Worm (Caenorhabditis elegans) whole organism, L2 larva: ENCODE results near the gene C31B8.7.

Experiments used
- C34F6.9 ChIP-seq: fragments of 150-350 bp; optimal IDR thresholded peaks from 2 replicates; lab custom pipeline; 2014; ENCODE audit warnings: missing biosample characterization, missing genetic modification characterization
- R02D3.7 ChIP-seq: fragments of 150-350 bp; optimal IDR thresholded peaks from 2 replicates; lab custom pipeline; 2014; ENCODE audit warnings: missing biosample characterization, missing genetic modification characterization
- Y55F3AM.14 ChIP-seq: fragments of 200-800 bp; sonication (Bioruptor generic); optimal IDR thresholded peaks from 2 replicates; lab custom pipeline; 2018; ENCODE audit warnings: mild to moderate bottlenecking, missing genetic modification characterization, missing compliant biosample characterization
- ZK546.5 ChIP-seq: sonication (generic microtip); optimal IDR thresholded peaks from 2 replicates; lab custom pipeline; 2017; ENCODE audit warnings: missing biosample characterization, missing genetic modification characterization
- alr-1 ChIP-seq: fragments of 150-350 bp; optimal IDR thresholded peaks from 2 replicates; lab custom pipeline; 2014; ENCODE audit warnings: missing biosample characterization, missing genetic modification characterization
- ama-1 ChIP-seq: fragments of 150-350 bp; optimal IDR thresholded peaks from 2 replicates; lab custom pipeline; 2018; ENCODE audit warnings: inconsistent platforms
- blmp-1 ChIP-seq: sonication (generic microtip); optimal IDR thresholded peaks from 2 replicates; lab custom pipeline; 2017; ENCODE audit warnings: missing genetic modification characterization, mild to moderate bottlenecking, missing compliant biosample characterization, antibody characterized with exemption, moderate library complexity; ENCODE audit not compliant: insufficient read depth
- ceh-16 ChIP-seq: fragments of 150-350 bp; optimal IDR thresholded peaks from 2 replicates; lab custom pipeline; 2014; ENCODE audit warnings: missing biosample characterization, missing genetic modification characterization
- dmd-4 ChIP-seq: sonication (generic microtip); optimal IDR thresholded peaks from 2 replicates; lab custom pipeline; 2017; ENCODE audit warnings: missing biosample characterization, missing genetic modification characterization
- egl-27 ChIP-seq: sonication (generic microtip); optimal IDR thresholded peaks from 3 replicates; lab custom pipeline; 2017; ENCODE audit warnings: missing biosample characterization, missing genetic modification reagents, missing genetic modification characterization
- elt-3 ChIP-seq: sonication (generic microtip); optimal IDR thresholded peaks from 2 replicates; lab custom pipeline; 2017; ENCODE audit warnings: missing biosample characterization, missing genetic modification characterization
- fos-1 ChIP-seq: fragments of 150-350 bp; optimal IDR thresholded peaks from 2 replicates; lab custom pipeline; 2014; ENCODE audit warnings: missing biosample characterization, missing genetic modification characterization
- lin-11 ChIP-seq: fragments of 150-350 bp; sonication (generic microtip); optimal IDR thresholded peaks from 2 replicates; lab custom pipeline; 2014; ENCODE audit warnings: missing biosample characterization, missing genetic modification characterization, inconsistent platforms, mixed read lengths
- lin-39 ChIP-seq: fragments of 150-350 bp; optimal IDR thresholded peaks from 2 replicates; lab custom pipeline; 2014; ENCODE audit warnings: missing biosample characterization, missing genetic modification reagents, missing genetic modification characterization
- lsy-2 ChIP-seq, 2 experiments: fragments of 150-350 bp in 1 of 2; sonication (generic microtip) in 1 of 2; optimal IDR thresholded peaks; 2 replicates each; lab custom pipeline; 2014 to 2017; ENCODE audit warnings: missing biosample characterization in 2 of 2, missing genetic modification characterization in 2 of 2
- mab-5 ChIP-seq: fragments of 150-350 bp; optimal IDR thresholded peaks from 2 replicates; lab custom pipeline; 2014; ENCODE audit warnings: missing biosample characterization, missing genetic modification characterization
- mbf-1 ChIP-seq: sonication (generic microtip); optimal IDR thresholded peaks from 2 replicates; lab custom pipeline; 2017; ENCODE audit warnings: missing biosample characterization, missing genetic modification characterization
- mdl-1 ChIP-seq, 2 experiments: fragments of 150-350 bp in 1 of 2; sonication (generic microtip) in 1 of 2; optimal IDR thresholded peaks; 2 replicates each; lab custom pipeline; 2017; ENCODE audit warnings: missing biosample characterization in 2 of 2, missing genetic modification characterization in 2 of 2
- nhr-11 ChIP-seq: fragments of 150-350 bp; optimal IDR thresholded peaks from 2 replicates; lab custom pipeline; 2014; ENCODE audit warnings: missing biosample characterization, missing genetic modification characterization
- nhr-12 ChIP-seq: fragments of 150-350 bp; optimal IDR thresholded peaks from 2 replicates; lab custom pipeline; 2014; ENCODE audit warnings: missing biosample characterization, missing genetic modification characterization
- nhr-129 ChIP-seq: fragments of 150-350 bp; optimal IDR thresholded peaks from 2 replicates; lab custom pipeline; 2014; ENCODE audit warnings: missing biosample characterization, missing genetic modification characterization
- nhr-21 ChIP-seq: fragments of 150-350 bp; optimal IDR thresholded peaks from 2 replicates; lab custom pipeline; 2014; ENCODE audit warnings: missing biosample characterization, missing genetic modification characterization
- nhr-23 ChIP-seq: fragments of 150-350 bp; optimal IDR thresholded peaks from 2 replicates; lab custom pipeline; 2014; ENCODE audit warnings: missing biosample characterization, missing genetic modification reagents, missing genetic modification characterization
- nhr-25 ChIP-seq: fragments of 150-350 bp; sonication (generic microtip); optimal IDR thresholded peaks from 3 replicates; lab custom pipeline; 2014; ENCODE audit warnings: missing biosample characterization, missing genetic modification characterization
- nhr-6 ChIP-seq: fragments of 150-350 bp; optimal IDR thresholded peaks from 2 replicates; lab custom pipeline; 2014; ENCODE audit warnings: missing biosample characterization, missing genetic modification characterization
- nhr-77 ChIP-seq: fragments of 150-350 bp; optimal IDR thresholded peaks from 2 replicates; lab custom pipeline; 2014; ENCODE audit warnings: missing biosample characterization, missing genetic modification characterization
- skn-1 ChIP-seq: sonication (generic microtip); optimal IDR thresholded peaks from 2 replicates; lab custom pipeline; 2017; ENCODE audit warnings: missing biosample characterization, missing genetic modification characterization
- sma-3 ChIP-seq: sonication (generic microtip); optimal IDR thresholded peaks from 2 replicates; lab custom pipeline; 2016; ENCODE audit warnings: missing genetic modification reagents, missing genetic modification characterization, missing compliant biosample characterization
- snpc-4 ChIP-seq: fragments of 150-350 bp; optimal IDR thresholded peaks from 2 replicates; lab custom pipeline; 2014; ENCODE audit warnings: missing biosample characterization, missing genetic modification characterization
- unc-39 ChIP-seq: fragments of 150-350 bp; optimal IDR thresholded peaks from 2 replicates; lab custom pipeline; 2014; ENCODE audit warnings: missing biosample characterization, missing genetic modification characterization
- unc-55 ChIP-seq: fragments of 150-350 bp; sonication (generic microtip); optimal IDR thresholded peaks from 3 replicates; lab custom pipeline; 2014; ENCODE audit warnings: missing biosample characterization, missing genetic modification reagents, missing genetic modification characterization
- unc-62 ChIP-seq: fragments of 150-350 bp; optimal IDR thresholded peaks from 2 replicates; lab custom pipeline; 2014; ENCODE audit warnings: missing biosample characterization, missing genetic modification reagents, missing genetic modification characterization
- zag-1 ChIP-seq: fragments of 150-350 bp; optimal IDR thresholded peaks from 2 replicates; lab custom pipeline; 2014; ENCODE audit warnings: missing biosample characterization, missing genetic modification characterization
- ztf-1 ChIP-seq: fragments of 200-800 bp; sonication (Bioruptor generic); conservative IDR thresholded peaks from 2 replicates; pipeline ENCODE4 v1.3.6; 2022; ENCODE audit warnings: missing genetic modification characterization, missing compliant biosample characterization
- ztf-11 ChIP-seq: sonication (generic microtip); optimal IDR thresholded peaks from 2 replicates; lab custom pipeline; 2017; ENCODE audit warnings: missing biosample characterization, missing genetic modification characterization
- ztf-4 ChIP-seq: fragments of 150-350 bp; optimal IDR thresholded peaks from 2 replicates; lab custom pipeline; 2014; ENCODE audit warnings: missing biosample characterization, missing genetic modification characterization

The C31B8.7 gene

DNA sequence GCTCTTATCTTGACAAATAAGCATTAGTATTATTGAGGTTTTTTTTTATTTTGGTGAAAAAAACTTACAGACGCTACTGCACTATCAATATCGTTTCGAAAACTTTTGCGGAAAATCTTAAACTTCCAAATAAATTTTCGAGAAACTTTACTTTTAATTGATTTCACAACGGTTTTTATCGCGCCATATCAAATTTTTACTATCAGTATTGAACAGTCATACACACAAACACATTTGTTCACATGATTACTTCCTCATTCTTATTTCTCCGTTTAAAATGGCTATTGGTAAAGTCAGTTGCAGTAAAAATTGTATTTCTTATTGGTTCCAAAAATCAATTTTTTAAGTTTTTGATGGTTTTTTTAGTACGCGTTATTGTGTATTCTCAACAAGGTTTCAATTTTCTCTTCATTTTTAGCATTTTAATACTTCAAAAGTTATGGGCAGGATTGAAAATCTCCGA lies 6.9 kb downstream of the C31B8.7 start, which contains the start of gene pals-32:
Gene pals-32 (plus strand): TSS at position 413 of the 463 bp plus-strand sequence.
- TF ChIP-seq fos-1 (tag; lab: Kevin White, UChicago) (peak; percentile 57), nhr-11 (no peak)

DNA sequence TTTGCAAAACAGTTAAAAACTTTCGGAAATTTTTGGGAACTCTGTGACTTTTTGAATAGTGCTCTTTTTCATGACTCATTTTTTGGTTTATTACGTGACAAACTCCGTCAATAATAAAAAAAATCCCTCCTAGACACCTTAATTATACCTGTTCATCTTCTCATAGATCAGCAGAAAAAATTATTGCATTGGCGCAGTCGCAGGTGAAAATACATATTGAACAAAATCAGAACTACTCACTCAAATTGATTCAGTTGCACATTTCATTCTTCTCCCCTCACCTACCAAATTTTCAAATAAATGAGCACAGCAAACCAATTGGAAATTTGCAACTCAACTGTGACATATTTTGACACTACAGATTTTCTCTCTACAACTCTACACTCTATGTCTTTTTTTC lies 10.2 kb downstream of the C31B8.7 start, which contains the start of gene srh-127:
Gene srh-127 (plus strand): TSS at position 301 of the 400 bp plus-strand sequence.
- no peak for TF ChIP-seq nhr-23 (tag; lab: Kevin White, UChicago)
- TF ChIP-seq skn-1 (tag; lab: Kevin White, UChicago) = no peak
- no peak for TF ChIP-seq nhr-6 (tag; lab: Kevin White, UChicago)
- TF ChIP-seq mab-5 (tag; lab: Kevin White, UChicago) = no peak
- no peak for TF ChIP-seq Y55F3AM.14
- no peak for TF ChIP-seq nhr-77 (tag; lab: Kevin White, UChicago)
- TF ChIP-seq ztf-4 (tag; lab: Kevin White, UChicago) = no peak

DNA sequence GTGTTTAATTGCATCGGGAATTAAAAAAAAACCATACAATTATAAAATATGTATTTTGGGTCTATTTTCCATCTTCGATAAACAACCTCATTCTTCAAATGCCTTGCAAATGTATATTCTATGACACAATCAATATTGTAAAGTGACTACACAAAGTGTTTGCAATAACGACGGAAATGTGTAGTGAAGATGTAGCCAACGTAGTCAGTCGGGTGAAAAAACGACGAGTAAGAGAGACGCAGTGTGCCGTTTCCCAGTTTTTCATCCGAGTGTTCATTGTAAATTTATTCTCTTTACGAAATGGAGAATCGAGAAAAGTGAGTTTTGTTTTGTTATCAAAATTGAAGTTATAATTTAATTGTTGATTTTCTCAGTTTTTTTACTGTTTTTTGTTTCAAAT lies 11.2 kb downstream of the C31B8.7 start, which contains the start of gene F37B4.15:
Gene F37B4.15 (plus strand): TSS at position 301 of the 400 bp plus-strand sequence.
- no peak for TF ChIP-seq nhr-129 (tag; lab: Kevin White, UChicago)
- TF ChIP-seq mdl-1 (tag; optimal IDR thresholded peaks at IDR 0.05; lab: Kevin White, UChicago) = no peak
- no peak for TF ChIP-seq ztf-11 (tag; lab: Kevin White, UChicago)
- TF ChIP-seq R02D3.7 (tag; lab: Kevin White, UChicago) = no peak
- TF ChIP-seq lsy-2 (tag; optimal IDR thresholded peaks at IDR 0.05; lab: Kevin White, UChicago) = no peak
- no peak for TF ChIP-seq fos-1 (tag; lab: Kevin White, UChicago)
- TF ChIP-seq ama-1 (lab: Kevin White, UChicago) = no peak
- TF ChIP-seq unc-55 (GFP tag; lab: Kevin White, UChicago) = no peak
- no peak for TF ChIP-seq mbf-1 (tag; lab: Kevin White, UChicago)
- no peak for TF ChIP-seq ceh-16 (tag; lab: Kevin White, UChicago)
- TF ChIP-seq unc-62 = no peak
- no peak for TF ChIP-seq lin-39 (tag; lab: Kevin White, UChicago)
- no peak for TF ChIP-seq lin-11
- no peak for TF ChIP-seq sma-3 (GFP tag; lab: Kevin White, UChicago)
- TF ChIP-seq blmp-1 (tag; lab: Kevin White, UChicago) = no peak
- TF ChIP-seq C34F6.9 (tag; lab: Kevin White, UChicago) = no peak
- no peak for TF ChIP-seq alr-1 (tag; lab: Kevin White, UChicago)
- no peak for TF ChIP-seq nhr-25 (tag; lab: Kevin White, UChicago)
- TF ChIP-seq nhr-77 (tag; lab: Kevin White, UChicago) = no peak
- no peak for TF ChIP-seq elt-3 (tag; lab: Kevin White, UChicago)
- TF ChIP-seq, all 48 proteins: peak for 0

DNA sequence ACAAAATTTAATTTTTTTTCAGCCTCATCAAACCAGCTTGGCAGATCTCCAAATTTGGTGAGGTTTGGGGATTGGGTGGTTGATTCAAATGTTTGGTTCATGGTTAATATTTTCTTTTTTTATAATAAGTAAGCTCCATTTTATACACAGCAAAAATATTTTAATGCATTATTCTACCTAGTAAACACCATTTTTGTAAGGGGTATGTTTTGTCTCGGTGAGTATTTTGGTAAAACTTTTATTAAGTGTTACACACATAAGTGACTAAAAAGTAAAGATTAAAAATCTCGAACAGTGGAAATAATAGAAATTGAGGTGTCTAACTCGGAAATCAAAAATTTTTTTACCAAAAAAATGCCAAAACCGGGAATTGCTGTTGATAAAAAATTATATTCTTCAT lies 14.4 kb downstream of the C31B8.7 start, which contains the start of gene srw-4:
Gene srw-4 (minus strand): TSS at position 101 of the 400 bp plus-strand sequence.
- TF ChIP-seq nhr-21 = no peak
- no peak for TF ChIP-seq Y55F3AM.14
- no peak for TF ChIP-seq dmd-4 (tag; lab: Kevin White, UChicago)
- no peak for TF ChIP-seq snpc-4 (tag; lab: Kevin White, UChicago)
- TF ChIP-seq ztf-1 (GFP tag; lab: Robert Waterston, UW) = no peak
- no peak for TF ChIP-seq skn-1 (tag; lab: Kevin White, UChicago)
- TF ChIP-seq nhr-12 (tag; lab: Kevin White, UChicago) = no peak
- no peak for TF ChIP-seq egl-27 (tag; lab: Kevin White, UChicago)
- TF ChIP-seq nhr-25 (tag; lab: Kevin White, UChicago) = no peak
- no peak for TF ChIP-seq C34F6.9 (tag; lab: Kevin White, UChicago)
- TF ChIP-seq lsy-2 (tag; optimal IDR thresholded peaks at IDR 0.05; lab: Kevin White, UChicago) = no peak
- no peak for TF ChIP-seq zag-1
- no peak for TF ChIP-seq ZK546.5 (tag; lab: Kevin White, UChicago)
- no peak for TF ChIP-seq unc-55 (GFP tag; lab: Kevin White, UChicago)
- no peak for TF ChIP-seq nhr-77 (tag; lab: Kevin White, UChicago)
- TF ChIP-seq unc-39 (tag; lab: Kevin White, UChicago) = no peak
